Fruit fly (Drosophila melanogaster) whole organism, embryonic: Measurements from ENCODE around the gene RpL37A.

ENCODE experiments used
- Awh ChIP-seq: fragments of 200-800 bp; sonication (Bioruptor generic); IDR thresholded peaks from 2 replicates; pipeline ENCODE4, ENCODE4 v1.3.6; 2022; ENCODE audit warnings: missing biosample characterization, missing genetic modification characterization
- B-H2 ChIP-seq: fragments of 200-800 bp; sonication (Bioruptor generic); optimal IDR thresholded peaks from 2 replicates; lab custom pipeline; 2018; ENCODE audit warnings: missing biosample characterization, mild to moderate bottlenecking, missing genetic modification characterization
- Blimp-1 ChIP-seq: fragments of 200-800 bp; sonication (Bioruptor generic); optimal IDR thresholded peaks from 3 replicates; lab custom pipeline; 2018; ENCODE audit warnings: missing biosample characterization, missing genetic modification characterization, mild to moderate bottlenecking, moderate library complexity, missing genetic modification reagents
- CG10543 ChIP-seq: fragments of 200-800 bp; sonication (Bioruptor generic); optimal IDR thresholded peaks from 3 replicates; lab custom pipeline; 2017; ENCODE audit warnings: missing biosample characterization, mild to moderate bottlenecking, missing genetic modification characterization, moderate library complexity
- CG12769 ChIP-seq: fragments of 200-800 bp; sonication (Bioruptor generic); optimal IDR thresholded peaks from 2 replicates; lab custom pipeline; 2019; ENCODE audit warnings: missing biosample characterization, mild to moderate bottlenecking, missing genetic modification characterization, moderate library complexity
- CG12942 ChIP-seq: fragments of 200-800 bp; sonication (Bioruptor generic); optimal IDR thresholded peaks from 3 replicates; lab custom pipeline; 2016; ENCODE audit warnings: missing biosample characterization, missing genetic modification characterization
- CG14441 ChIP-seq: fragments of 200-800 bp; sonication (Bioruptor generic); IDR thresholded peaks from 2 replicates; pipeline ENCODE4 v1.3.6; 2022; ENCODE audit warnings: missing biosample characterization, missing genetic modification characterization
- CG15011 ChIP-seq: fragments of 200-800 bp; sonication (Bioruptor generic); optimal IDR thresholded peaks from 3 replicates; lab custom pipeline; 2018; ENCODE audit warnings: missing biosample characterization, mild to moderate bottlenecking, missing genetic modification characterization
- CG15514 ChIP-seq: fragments of 200-800 bp; sonication (Bioruptor generic); optimal IDR thresholded peaks from 3 replicates; lab custom pipeline; 2017; ENCODE audit warnings: missing biosample characterization, missing genetic modification characterization, mild to moderate bottlenecking, moderate library complexity, missing genetic modification reagents
- CG15601 ChIP-seq: fragments of 200-800 bp; sonication (Bioruptor generic); optimal IDR thresholded peaks from 3 replicates; lab custom pipeline; 2019; ENCODE audit warnings: missing biosample characterization, mild to moderate bottlenecking, missing genetic modification characterization, moderate library complexity
- CG17802 ChIP-seq: fragments of 200-800 bp; sonication (Bioruptor generic); optimal IDR thresholded peaks from 2 replicates; lab custom pipeline; 2018; ENCODE audit warnings: missing biosample characterization, mild to moderate bottlenecking, missing genetic modification characterization, moderate library complexity
- CG2199 ChIP-seq: fragments of 200-800 bp; sonication (Bioruptor generic); IDR thresholded peaks from 3 replicates; pipeline ENCODE4 v1.3.6; 2022; ENCODE audit warnings: missing biosample characterization, missing genetic modification characterization
- CG2678 ChIP-seq: fragments of 200-800 bp; sonication (Bioruptor generic); optimal IDR thresholded peaks from 3 replicates; lab custom pipeline; 2019; ENCODE audit warnings: missing biosample characterization, mild to moderate bottlenecking, missing genetic modification characterization, moderate library complexity
- CG32767 ChIP-seq: fragments of 200-800 bp; sonication (Bioruptor generic); IDR thresholded peaks from 2 replicates; pipeline ENCODE4 v1.3.6; 2022; ENCODE audit warnings: missing biosample characterization, missing genetic modification characterization
- CG5180 ChIP-seq: fragments of 200-800 bp; sonication (Bioruptor generic); optimal IDR thresholded peaks from 3 replicates; lab custom pipeline; 2017; ENCODE audit warnings: missing biosample characterization, missing genetic modification characterization, mild to moderate bottlenecking, moderate library complexity, missing genetic modification reagents
- CG6175 ChIP-seq: fragments of 200-800 bp; sonication (Bioruptor generic); IDR thresholded peaks from 3 replicates; pipeline ENCODE4 v1.3.6; 2022; ENCODE audit warnings: missing biosample characterization, missing genetic modification characterization
- Dref ChIP-seq: fragments of 200-800 bp; sonication (Bioruptor generic); IDR thresholded peaks from 2 replicates; pipeline ENCODE4 v1.3.6; 2022; ENCODE audit warnings: missing biosample characterization, missing genetic modification characterization
- Hmr ChIP-seq: fragments of 200-800 bp; sonication (Bioruptor generic); optimal IDR thresholded peaks from 3 replicates; lab custom pipeline; 2017; ENCODE audit warnings: mild to moderate bottlenecking, missing biosample characterization, missing genetic modification reagents, missing genetic modification characterization
- Hr78 ChIP-seq, 2 experiments: fragments of 200-800 bp in 1 of 2; fragments of >200 bp in 1 of 2; sonication (Bioruptor generic) in 1 of 2; optimal IDR thresholded peaks; 2 replicates each; lab custom pipeline; 2017 to 2019; ENCODE audit warnings: missing biosample characterization in 2 of 2, missing genetic modification characterization in 2 of 2, mild to moderate bottlenecking in 1 of 2, moderate library complexity in 1 of 2
- Med ChIP-seq: fragments of 200-800 bp; sonication (Bioruptor generic); peaks from one replicate; lab custom pipeline; 2016; ENCODE audit warnings: missing biosample characterization, missing genetic modification characterization, mild to moderate bottlenecking, inconsistent platforms, moderate library complexity
- Pdp1 ChIP-seq, 2 experiments: fragments of 200-800 bp; sonication (Bioruptor generic); optimal IDR thresholded peaks; 3 replicates each; lab custom pipeline; 2016; ENCODE audit warnings: missing biosample characterization in 2 of 2, missing genetic modification characterization in 2 of 2, mild to moderate bottlenecking in 1 of 2, moderate library complexity in 1 of 2
- abd-A ChIP-seq: fragments of 200-800 bp; sonication (Bioruptor generic); optimal IDR thresholded peaks from 3 replicates; lab custom pipeline; 2019; ENCODE audit warnings: missing biosample characterization, mild to moderate bottlenecking, missing genetic modification characterization, moderate library complexity
- ara ChIP-seq: fragments of 200-800 bp; sonication (Bioruptor generic); IDR thresholded peaks from 2 replicates; pipeline ENCODE4 v1.3.6; 2022; ENCODE audit warnings: missing biosample characterization, missing genetic modification characterization
- chinmo ChIP-seq: fragments of 200-800 bp; sonication (Bioruptor generic); IDR thresholded peaks from 4 replicates; pipeline ENCODE4 v1.3.6; 2022; ENCODE audit warnings: missing biosample characterization, missing genetic modification characterization; ENCODE audit not compliant: partially characterized antibody
- ftz-f1 ChIP-seq: fragments of 200-800 bp; sonication (Bioruptor generic); optimal IDR thresholded peaks from 2 replicates; lab custom pipeline; 2016; ENCODE audit warnings: missing biosample characterization, missing genetic modification characterization
- gro ChIP-seq: fragments of 200-800 bp; sonication (Bioruptor generic); optimal IDR thresholded peaks from 2 replicates; lab custom pipeline; 2016; ENCODE audit warnings: missing biosample characterization, missing genetic modification characterization
- lab ChIP-seq: fragments of 200-800 bp; sonication (Bioruptor generic); optimal IDR thresholded peaks from 3 replicates; lab custom pipeline; 2017; ENCODE audit warnings: missing biosample characterization, missing genetic modification characterization, mild to moderate bottlenecking, moderate library complexity, missing genetic modification reagents
- nau ChIP-seq: fragments of 200-800 bp; sonication (Bioruptor generic); optimal IDR thresholded peaks from 3 replicates; lab custom pipeline; 2017; ENCODE audit warnings: missing biosample characterization, mild to moderate bottlenecking, missing genetic modification characterization, missing genetic modification reagents
- row ChIP-seq: fragments of 200-800 bp; sonication (Bioruptor generic); IDR thresholded peaks from 3 replicates; pipeline ENCODE4 v1.3.6; 2022; ENCODE audit warnings: missing biosample characterization, missing genetic modification characterization
- sd ChIP-seq: fragments of 200-800 bp; sonication (Bioruptor generic); optimal IDR thresholded peaks from 3 replicates; lab custom pipeline; 2018; ENCODE audit warnings: missing biosample characterization, mild to moderate bottlenecking, missing genetic modification characterization, moderate library complexity
- sqz ChIP-seq: fragments of 200-800 bp; sonication (Bioruptor generic); optimal IDR thresholded peaks from 3 replicates; lab custom pipeline; 2018; ENCODE audit warnings: missing biosample characterization, mild to moderate bottlenecking, missing genetic modification characterization
- ssp ChIP-seq: fragments of 200-800 bp; sonication (Bioruptor generic); IDR thresholded peaks from 2 replicates; pipeline ENCODE4 v1.3.6; 2022; ENCODE audit warnings: missing biosample characterization, missing genetic modification characterization
- vvl ChIP-seq: fragments of 200-800 bp; sonication (Bioruptor generic); IDR thresholded peaks from 2 replicates; pipeline ENCODE4 v1.3.6; 2022; ENCODE audit warnings: missing biosample characterization, missing genetic modification characterization

RpL37A gene

dm6 chr2L:5117054-5117453, 46.3 kb downstream of the RpL37A start:
- TF ChIP-seq row (GFP tag; lab: Robert Waterston, UW) (0 out of 3 replicates have a peak, but pooled peaks have one; percentile 5), nau (GFP tag; lab: Kevin White, UChicago) (no peak), ssp (GFP tag; lab: Robert Waterston, UW) (no peak), CG5180 (GFP tag; lab: Kevin White, UChicago) (no peak), lab (GFP tag; lab: Kevin White, UChicago) (peak; percentile 22), Hmr (GFP tag; lab: Kevin White, UChicago) (peak; percentile 17), CG15011 (GFP tag; lab: Kevin White, UChicago) (peak; percentile 9), CG2678 (tag; lab: Kevin White, UChicago) (peak; percentile 27), B-H2 (GFP tag; lab: Kevin White, UChicago) (peak; percentile 38), CG15514 (GFP tag; lab: Kevin White, UChicago) (peak; percentile 27)

dm6 chr2L:5119640-5120039, 48.9 kb downstream of the RpL37A start:
- TF ChIP-seq ftz-f1 (GFP tag; lab: Kevin White, UChicago) (peak; percentile 57), Awh (GFP tag; lab: Robert Waterston, UW) (peak; percentile 24; the same call in 1 of the 2 replicates), CG14441 (GFP tag; lab: Robert Waterston, UW) (no peak), CG15601 (tag; lab: Kevin White, UChicago) (no peak), abd-A (peak; percentile 94), sqz (GFP tag; lab: Kevin White, UChicago) (peak; percentile 55), Blimp-1 (GFP tag; lab: Kevin White, UChicago) (peak; percentile 87), CG12769 (tag; lab: Kevin White, UChicago) (peak; percentile 80), Hr78 (GFP tag; optimal IDR thresholded peaks at IDR 0.05; lab: Kevin White, UChicago) (peak in 1 of 2 experiments; percentile 51), CG6175 (GFP tag; lab: Robert Waterston, UW) (0 out of 3 replicates have a peak, but pooled peaks have one; percentile 18), CG17802 (no peak), vvl (peak; percentile 67; the same call in 1 of the 2 replicates), CG32767 (GFP tag; lab: Robert Waterston, UW) (peak; percentile 84), CG10543 (GFP tag; lab: Kevin White, UChicago) (peak; percentile 56), ara (GFP tag; lab: Robert Waterston, UW) (no peak), CG2199 (GFP tag; lab: Robert Waterston, UW) (0 out of 3 replicates have a peak, but pooled peaks have one; percentile 8), Med (GFP tag; lab: Kevin White, UChicago) (peak; percentile 5), Dref (GFP tag; lab: Robert Waterston, UW) (no peak), sd (peak; percentile 92), gro (GFP tag; lab: Kevin White, UChicago) (no peak), CG12942 (GFP tag; lab: Kevin White, UChicago) (no peak), chinmo (peak; percentile 94; the same call in 3 of the 4 replicates), Pdp1 (GFP tag; optimal IDR thresholded peaks at IDR 0.05; lab: Kevin White, UChicago) (peak in 1 of 2 experiments; percentile 59)
